Fruit fly (Drosophila melanogaster): Measurements from ENCODE around the gene Rpt2.

Rpt2 gene

dm6 chr3R:23971208-23971607 lies 39.9 kb upstream of the Rpt2 start:
- no peak for TF ChIP-seq Hnf4 (GFP tag; optimal IDR thresholded peaks at IDR 0.05)
- no peak for TF ChIP-seq Sp1 (GFP tag; optimal IDR thresholded peaks at IDR 0.05)
- TF ChIP-seq CrebA (GFP tag; optimal IDR thresholded peaks at IDR 0.05; ENCODE audit: borderline replicate concordance) = no peak
- TF ChIP-seq sage (GFP tag; optimal IDR thresholded peaks at IDR 0.05) = no peak
- TF ChIP-seq dl (GFP tag; optimal IDR thresholded peaks at IDR 0.05; ENCODE audit: insufficient read depth in 1 of 2, partially characterized antibody in 2 of 2) = no peak
- no peak for TF ChIP-seq CG9705 (GFP tag; optimal IDR thresholded peaks at IDR 0.05)
- no peak for TF ChIP-seq Jra (GFP tag; optimal IDR thresholded peaks at IDR 0.05)
- no peak for TF ChIP-seq br (GFP tag; optimal IDR thresholded peaks at IDR 0.05)
- TF ChIP-seq brk (GFP tag; optimal IDR thresholded peaks at IDR 0.05) = no peak
- no peak for TF ChIP-seq Dif (GFP tag; optimal IDR thresholded peaks at IDR 0.05; ENCODE audit: partially characterized antibody)
- TF ChIP-seq foxo (GFP tag; optimal IDR thresholded peaks at IDR 0.05) = no peak
- TF ChIP-seq ey (GFP tag; optimal IDR thresholded peaks at IDR 0.05) = no peak
- no peak for TF ChIP-seq pan (optimal IDR thresholded peaks at IDR 0.05)
- TF ChIP-seq fru (GFP tag; optimal IDR thresholded peaks at IDR 0.05) = no peak
- TF ChIP-seq woc (GFP tag; optimal IDR thresholded peaks at IDR 0.05) = no peak
- TF ChIP-seq Mio (GFP tag; optimal IDR thresholded peaks at IDR 0.05) = no peak
- TF ChIP-seq Vsx2 (GFP tag; optimal IDR thresholded peaks at IDR 0.05; ENCODE audit: partially characterized antibody) = no peak

DNA sequence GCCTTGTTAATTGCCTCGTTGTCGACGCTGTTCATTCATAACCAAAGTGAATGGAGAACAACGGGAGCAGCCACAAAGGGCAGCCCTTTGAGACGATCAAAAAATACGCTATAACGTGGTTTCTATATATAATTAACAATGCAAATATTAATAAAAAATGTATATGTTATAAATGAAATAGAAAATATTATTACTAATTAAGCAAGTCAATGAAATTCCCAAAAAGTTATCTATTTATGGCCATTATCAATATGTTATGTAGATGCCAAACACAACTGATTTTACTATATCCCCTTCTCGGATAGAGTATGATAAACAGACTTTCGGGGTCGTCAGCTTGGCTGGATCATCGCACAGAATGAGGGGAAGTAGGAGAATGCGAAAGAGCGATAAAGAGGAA lies 38.1 kb upstream of the Rpt2 start:
- no peak for TF ChIP-seq Hr83 (GFP tag; optimal IDR thresholded peaks at IDR 0.05; ENCODE audit: poor library complexity, severe bottlenecking)
- TF ChIP-seq sage (GFP tag; optimal IDR thresholded peaks at IDR 0.05) = no peak
- TF ChIP-seq lola (GFP tag; optimal IDR thresholded peaks at IDR 0.05) = no peak
- TF ChIP-seq jim (GFP tag; optimal IDR thresholded peaks at IDR 0.05) = no peak
- no peak for TF ChIP-seq N (GFP tag; optimal IDR thresholded peaks at IDR 0.05)
- TF ChIP-seq psq (GFP tag; optimal IDR thresholded peaks at IDR 0.05) = no peak
- TF ChIP-seq HLH106 (tag; optimal IDR thresholded peaks at IDR 0.05) = no peak
- no peak for TF ChIP-seq Abd-B (GFP tag; optimal IDR thresholded peaks at IDR 0.05)
- TF ChIP-seq Dif (GFP tag; optimal IDR thresholded peaks at IDR 0.05; ENCODE audit: partially characterized antibody) = no peak
- no peak for TF ChIP-seq foxo (GFP tag; optimal IDR thresholded peaks at IDR 0.05)

dm6 chr3R:23964913-23965718 lies 33.8 kb upstream of the Rpt2 start:
- TF ChIP-seq foxo (GFP tag; optimal IDR thresholded peaks at IDR 0.05) (no peak), CG9705 (GFP tag; optimal IDR thresholded peaks at IDR 0.05) (no peak), usp (GFP tag; optimal IDR thresholded peaks at IDR 0.05) (no peak), Abd-B (GFP tag; optimal IDR thresholded peaks at IDR 0.05) (no peak), Mio (GFP tag; optimal IDR thresholded peaks at IDR 0.05) (no peak)

DNA sequence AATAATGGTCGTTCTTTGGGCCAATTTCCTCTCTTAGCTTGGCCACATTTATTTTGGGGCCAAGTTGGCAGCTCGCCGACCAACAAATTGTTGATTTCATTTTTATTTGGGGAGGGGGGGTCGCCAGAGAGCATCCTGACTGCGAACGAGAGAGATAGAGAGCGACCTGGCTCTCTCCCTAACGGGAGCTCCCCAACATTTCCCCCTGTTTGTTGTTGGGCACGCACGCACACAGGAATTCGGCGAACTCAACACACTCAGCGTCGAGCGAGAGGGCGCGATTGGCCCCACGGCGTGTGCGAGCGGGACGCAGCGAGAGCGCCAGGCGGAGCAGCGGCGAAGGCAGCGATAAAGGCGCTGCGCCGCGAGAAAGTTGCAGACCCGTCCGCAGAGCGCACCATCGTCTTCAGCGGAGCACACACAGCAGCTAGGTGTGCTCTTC lies 31.4 kb upstream of the Rpt2 start, which contains the start of gene CG31140:
Gene CG31140, plus strand, starts transcription at position 400 of the 442 bp plus-strand sequence.
- TF ChIP-seq HLH106 (tag; optimal IDR thresholded peaks at IDR 0.05) = no peak
- TF ChIP-seq Rel (GFP tag; optimal IDR thresholded peaks at IDR 0.05) = no peak
- peak; percentile 22 for TF ChIP-seq Rel (tag; optimal IDR thresholded peaks at IDR 0.05)
- TF ChIP-seq Dif (GFP tag; optimal IDR thresholded peaks at IDR 0.05; ENCODE audit: partially characterized antibody) = peak; percentile 43
- TF ChIP-seq rgr (GFP tag; optimal IDR thresholded peaks at IDR 0.05) = peak; percentile 6
- TF ChIP-seq Hnf4 (GFP tag; optimal IDR thresholded peaks at IDR 0.05) = no peak
- TF ChIP-seq dl (GFP tag; optimal IDR thresholded peaks at IDR 0.05; ENCODE audit: insufficient read depth in 1 of 2, partially characterized antibody in 2 of 2) = peak in 1 of 2 experiments; percentile 6
- TF ChIP-seq Sp1 (GFP tag; optimal IDR thresholded peaks at IDR 0.05) = peak; percentile 26
- TF ChIP-seq sv (GFP tag; optimal IDR thresholded peaks at IDR 0.05) = no peak
- no peak for TF ChIP-seq Dfd (GFP tag; optimal IDR thresholded peaks at IDR 0.05)
- TF ChIP-seq Vsx2 (GFP tag; optimal IDR thresholded peaks at IDR 0.05; ENCODE audit: partially characterized antibody) = peak; percentile 10

DNA sequence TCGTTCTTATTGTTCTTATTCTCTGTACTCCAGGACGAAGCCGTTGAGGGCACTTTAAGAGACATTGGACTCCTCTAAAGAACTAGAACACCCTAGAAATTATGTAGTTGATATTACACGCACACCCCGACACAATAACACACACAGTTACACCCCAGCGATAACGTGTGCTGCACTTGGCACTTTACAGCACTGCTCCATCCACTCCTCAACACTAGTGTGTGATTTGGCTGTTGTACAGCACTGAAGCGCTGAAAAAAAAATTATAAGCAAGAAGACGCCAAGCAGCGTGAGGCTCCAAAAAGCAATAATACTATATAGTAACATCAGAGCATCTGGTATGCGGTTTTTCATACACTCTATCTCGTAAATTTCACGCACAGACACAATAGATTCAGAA lies 29.5 kb upstream of the Rpt2 start:
- TF ChIP-seq sv (GFP tag; optimal IDR thresholded peaks at IDR 0.05) (no peak), lola (GFP tag; optimal IDR thresholded peaks at IDR 0.05) (no peak), HLH106 (tag; optimal IDR thresholded peaks at IDR 0.05) (no peak), br (GFP tag; optimal IDR thresholded peaks at IDR 0.05) (no peak)
